Fruit fly (Drosophila melanogaster) S2 (cell line): ENCODE data around the gene CG31075.

ENCODE experiments used
- CG8478 ChIP-seq: fragments of >200 bp; optimal IDR thresholded peaks from 2 replicates; lab custom pipeline; 2018
- CTCF ChIP-seq, 2 experiments: fragments of >200 bp; optimal IDR thresholded peaks; 2 replicates each; lab custom pipeline; 2018

dm6 chr3R:26963747-26964174 lies 24.6 kb downstream of the CG31075 start:
- no peak for TF ChIP-seq CG8478 (lab: Kevin White, UChicago)
- no peak for TF ChIP-seq CTCF (optimal IDR thresholded peaks at IDR 0.05; lab: Kevin White, UChicago)
